Worm (Caenorhabditis elegans): ENCODE results near the gene grd-5.

- TF ChIP-seq F23B12.7 (tag; optimal IDR thresholded peaks at IDR 0.05; ENCODE audit: insufficient read depth) (no peak), D2030.7 (GFP tag; IDR thresholded peaks at IDR 0.05) (no peak), B0261.1 (tag; optimal IDR thresholded peaks at IDR 0.05) (no peak), let-526 (GFP tag; IDR thresholded peaks at IDR 0.05) (no peak), mel-28 (tag; optimal IDR thresholded peaks at IDR 0.05; ENCODE audit: borderline replicate concordance) (no peak)
Measured at ce11 chrV:8594105-8594964, 24.5 kb upstream of the grd-5 start, which contains the start of gene tag-196.
